Fruit fly (Drosophila melanogaster) whole organism, larva: ENCODE data around the gene CG9922.
A peak's percentile ranks its signal among the peaks of the same experiment; 100 is the strongest.

Experiments
- noc ChIP-seq: fragments of 200-800 bp; sonication (Bioruptor generic); optimal IDR thresholded peaks from 3 replicates; lab custom pipeline; 2019; ENCODE audit warnings: missing biosample characterization, mild to moderate bottlenecking, missing genetic modification characterization, moderate library complexity

CG9922 gene

dm6 chr3R:14035924-14036448 lies at the start of gene CG9922:
Gene CG9922 (minus strand): TSS chr3R:14036398.
- peak; percentile 31 for TF ChIP-seq noc

dm6 chr3R:14085555-14085954 lies 49.4 kb upstream of the CG9922 start:
- no peak for TF ChIP-seq noc

- no peak for TF ChIP-seq noc
Measured at dm6 chr3R:14081526-14081925, 45.3 kb upstream of the CG9922 start.

dm6 chr3R:14077026-14077425 lies 40.8 kb upstream of the CG9922 start:
- no peak for TF ChIP-seq noc

- no peak for TF ChIP-seq noc
Measured at dm6 chr3R:14070664-14071063, 34.5 kb upstream of the CG9922 start.

- no peak for TF ChIP-seq noc
Measured at dm6 chr3R:14070096-14070495, 33.9 kb upstream of the CG9922 start.

dm6 chr3R:14067904-14068636 lies 31.9 kb upstream of the CG9922 start:
- TF ChIP-seq noc = no peak

dm6 chr3R:14065241-14065640 lies 29.0 kb upstream of the CG9922 start:
- TF ChIP-seq noc = no peak

- TF ChIP-seq noc = no peak
Measured at dm6 chr3R:14064158-14064969, 28.2 kb upstream of the CG9922 start.

dm6 chr3R:14062869-14063543 lies 26.8 kb upstream of the CG9922 start:
- no peak for TF ChIP-seq noc

dm6 chr3R:14061988-14062868 lies 26.0 kb upstream of the CG9922 start:
- TF ChIP-seq noc = peak; percentile 85

dm6 chr3R:14061049-14061987 lies 25.1 kb upstream of the CG9922 start:
- TF ChIP-seq noc = no peak

- no peak for TF ChIP-seq noc
Measured at dm6 chr3R:14060399-14060798, 24.2 kb upstream of the CG9922 start.

dm6 chr3R:14059703-14060300 lies 23.6 kb upstream of the CG9922 start:
- no peak for TF ChIP-seq noc
